Worm (Caenorhabditis elegans): Measurements from ENCODE around the gene lec-3.

- TF ChIP-seq zag-1 (tag; optimal IDR thresholded peaks at IDR 0.05): no peak
- no peak for TF ChIP-seq F13H6.1 (tag; optimal IDR thresholded peaks at IDR 0.05)
- TF ChIP-seq ama-1 (optimal IDR thresholded peaks at IDR 0.05): no peak
Measured at ce11 chrII:10029890-10030289, 39.0 kb downstream of the lec-3 start, which contains the start of gene ttc-36.
